Worm (Caenorhabditis elegans): ENCODE measurements around the gene gadr-4.

gadr-4 gene

ce11 chrII:4044349-4044748 lies 18.0 kb downstream of the gadr-4 start, which contains the start of gene rpn-11 (continued):
- peak; percentile 80 for TF ChIP-seq C34F6.9 (tag; optimal IDR thresholded peaks at IDR 0.05)
- peak; percentile 84 for TF ChIP-seq lin-13 (GFP tag; optimal IDR thresholded peaks at IDR 0.05)
- peak; percentile 65 for TF ChIP-seq fos-1 (tag; optimal IDR thresholded peaks at IDR 0.05)
- TF ChIP-seq skn-1 (tag; optimal IDR thresholded peaks at IDR 0.05): peak; percentile 95
- no peak for TF ChIP-seq elt-3 (tag; optimal IDR thresholded peaks at IDR 0.05)
- peak; percentile 6 to 70 for TF ChIP-seq mdl-1 (tag; optimal IDR thresholded peaks at IDR 0.05)
- TF ChIP-seq mab-5 (tag; optimal IDR thresholded peaks at IDR 0.05): peak; percentile 63
- TF ChIP-seq Y55F3AM.14 (GFP tag; optimal IDR thresholded peaks at IDR 0.05): peak; percentile 75
- TF ChIP-seq nhr-237 (tag; optimal IDR thresholded peaks at IDR 0.05): peak; percentile 41

ce11 chrII:4042696-4043095 lies 19.7 kb downstream of the gadr-4 start:
- TF ChIP-seq lsy-2 (tag; optimal IDR thresholded peaks at IDR 0.05): peak in 1 of 2 experiments; percentile 2
- no peak for TF ChIP-seq lin-11 (tag; optimal IDR thresholded peaks at IDR 0.05)
- TF ChIP-seq sma-3 (GFP tag; optimal IDR thresholded peaks at IDR 0.05): no peak

DNA sequence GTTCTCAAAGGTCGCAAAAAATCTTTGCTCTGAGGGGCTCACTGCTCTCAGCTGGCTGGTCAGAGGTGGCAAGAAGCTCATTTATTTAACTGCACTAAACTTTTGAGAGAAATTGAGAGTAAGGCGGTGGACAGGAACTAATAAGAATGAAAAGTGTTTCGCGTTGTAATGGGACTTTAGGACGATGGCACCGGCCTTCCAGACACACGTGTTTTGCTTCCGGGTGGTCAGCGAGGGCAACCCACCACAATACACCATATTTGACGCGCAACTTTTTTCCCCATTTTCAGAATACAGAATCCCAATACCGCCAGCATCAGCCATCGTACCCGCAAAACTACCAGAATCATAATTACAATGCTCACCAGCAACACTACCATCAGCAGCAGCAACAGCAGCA lies 22.3 kb downstream of the gadr-4 start:
- TF ChIP-seq nhr-6 (tag; optimal IDR thresholded peaks at IDR 0.05): no peak

ce11 chrII:4038541-4038940 lies 23.8 kb downstream of the gadr-4 start, which contains the start of gene pqn-48:
pqn-48 (plus strand) TSS chrII:4038884.
- TF ChIP-seq nhr-77 (tag; optimal IDR thresholded peaks at IDR 0.05) (no peak), gmeb-1 (tag; optimal IDR thresholded peaks at IDR 0.05) (no peak), nhr-237 (tag; optimal IDR thresholded peaks at IDR 0.05) (no peak), unc-62 (GFP tag; optimal IDR thresholded peaks at IDR 0.05) (no peak), crh-2 (tag; optimal IDR thresholded peaks at IDR 0.05) (no peak), unc-55 (GFP tag; optimal IDR thresholded peaks at IDR 0.05) (no peak), blmp-1 (tag; optimal IDR thresholded peaks at IDR 0.05; ENCODE audit: insufficient read depth) (no peak), nhr-129 (tag; optimal IDR thresholded peaks at IDR 0.05) (peak; percentile 52), lin-11 (tag; optimal IDR thresholded peaks at IDR 0.05) (no peak), F13H6.1 (tag; optimal IDR thresholded peaks at IDR 0.05) (peak; percentile 11), nhr-10 (tag; optimal IDR thresholded peaks at IDR 0.05) (no peak), ztf-11 (tag; optimal IDR thresholded peaks at IDR 0.05) (no peak), nhr-12 (tag; optimal IDR thresholded peaks at IDR 0.05) (no peak), ceh-16 (tag; optimal IDR thresholded peaks at IDR 0.05) (no peak), alr-1 (tag; optimal IDR thresholded peaks at IDR 0.05) (no peak), nhr-25 (tag; optimal IDR thresholded peaks at IDR 0.05) (no peak), aly-2 (tag; optimal IDR thresholded peaks at IDR 0.05) (no peak)

ce11 chrII:4032293-4032692 lies 30.1 kb downstream of the gadr-4 start, which contains the start of gene K07D4.4:
K07D4.4 (minus strand) TSS chrII:4032393.
- TF ChIP-seq nhr-21 (tag; optimal IDR thresholded peaks at IDR 0.05) (no peak), nhr-23 (tag; optimal IDR thresholded peaks at IDR 0.05) (no peak), mdl-1 (tag; optimal IDR thresholded peaks at IDR 0.05) (no peak), peb-1 (tag; optimal IDR thresholded peaks at IDR 0.05) (no peak), elt-3 (tag; optimal IDR thresholded peaks at IDR 0.05) (no peak), mbf-1 (tag; optimal IDR thresholded peaks at IDR 0.05) (no peak), egl-27 (tag; optimal IDR thresholded peaks at IDR 0.05) (no peak), unc-39 (tag; optimal IDR thresholded peaks at IDR 0.05) (no peak), sma-3 (GFP tag; optimal IDR thresholded peaks at IDR 0.05) (no peak), ZK546.5 (tag; optimal IDR thresholded peaks at IDR 0.05) (no peak), nhr-10 (tag; optimal IDR thresholded peaks at IDR 0.05) (no peak), ztf-1 (GFP tag; conservative IDR thresholded peaks at IDR 0.05) (no peak), nhr-12 (tag; optimal IDR thresholded peaks at IDR 0.05) (no peak)

Data from whole organism, L2 larva.